Fruit fly (Drosophila melanogaster) whole organism, embryonic: ENCODE results near the gene CG13085.

Experiments
- Bteb2 ChIP-seq: fragments of 200-800 bp; sonication (Bioruptor generic); optimal IDR thresholded peaks from 2 replicates; lab custom pipeline; 2016; ENCODE audit warnings: missing biosample characterization, missing genetic modification characterization
- CG10274 ChIP-seq: fragments of 200-800 bp; sonication (Bioruptor generic); optimal IDR thresholded peaks from 3 replicates; lab custom pipeline; 2017; ENCODE audit warnings: missing biosample characterization, mild to moderate bottlenecking, missing genetic modification characterization
- CG12659 ChIP-seq: fragments of 200-800 bp; sonication (Bioruptor generic); optimal IDR thresholded peaks from 3 replicates; lab custom pipeline; 2017; ENCODE audit warnings: mild to moderate bottlenecking, missing biosample characterization, missing genetic modification reagents, missing genetic modification characterization
- CG13123 ChIP-seq: fragments of 200-800 bp; sonication (Bioruptor generic); optimal IDR thresholded peaks from 2 replicates; lab custom pipeline; 2016; ENCODE audit warnings: missing biosample characterization, missing genetic modification characterization
- CG14965 ChIP-seq: fragments of 200-800 bp; sonication (Bioruptor generic); optimal IDR thresholded peaks from 2 replicates; lab custom pipeline; 2016; ENCODE audit warnings: missing biosample characterization, missing genetic modification characterization, borderline replicate concordance
- CG1603 ChIP-seq: fragments of 200-800 bp; sonication (Bioruptor generic); optimal IDR thresholded peaks from 2 replicates; lab custom pipeline; 2019; ENCODE audit warnings: missing biosample characterization, mild to moderate bottlenecking, missing genetic modification characterization, moderate library complexity
- CG1792 ChIP-seq: fragments of 200-800 bp; sonication (Bioruptor generic); optimal IDR thresholded peaks from 2 replicates; lab custom pipeline; 2016; ENCODE audit warnings: missing biosample characterization, missing genetic modification characterization
- CG1832 ChIP-seq: fragments of 200-800 bp; sonication (Bioruptor generic); optimal IDR thresholded peaks from 2 replicates; lab custom pipeline; 2017; ENCODE audit warnings: missing biosample characterization, mild to moderate bottlenecking, missing genetic modification characterization, inconsistent platforms
- CG18764 ChIP-seq: fragments of 200-800 bp; sonication (Bioruptor generic); optimal IDR thresholded peaks from 3 replicates; lab custom pipeline; 2016; ENCODE audit warnings: missing biosample characterization, missing genetic modification characterization
- CG2678 ChIP-seq: fragments of 200-800 bp; sonication (Bioruptor generic); optimal IDR thresholded peaks from 3 replicates; lab custom pipeline; 2019; ENCODE audit warnings: missing biosample characterization, mild to moderate bottlenecking, missing genetic modification characterization, moderate library complexity
- CG2712 ChIP-seq: fragments of 200-800 bp; optimal IDR thresholded peaks from 3 replicates; lab custom pipeline; 2019; ENCODE audit warnings: missing biosample characterization, mild to moderate bottlenecking, missing genetic modification characterization, moderate library complexity
- CG2875 ChIP-seq: fragments of 200-800 bp; sonication (Bioruptor generic); optimal IDR thresholded peaks from 2 replicates; lab custom pipeline; 2017; ENCODE audit warnings: missing biosample characterization, mild to moderate bottlenecking, missing genetic modification characterization, missing genetic modification reagents
- CG31388 ChIP-seq: fragments of 200-800 bp; sonication (Bioruptor generic); optimal IDR thresholded peaks from 2 replicates; lab custom pipeline; 2016; ENCODE audit warnings: missing biosample characterization, missing genetic modification characterization
- CG32532 ChIP-seq: fragments of 200-800 bp; sonication (Bioruptor generic); IDR thresholded peaks from 2 replicates; pipeline ENCODE4 v1.3.6; 2022; ENCODE audit warnings: missing biosample characterization, missing genetic modification characterization
- CG3847 ChIP-seq: fragments of 200-800 bp; sonication (Bioruptor generic); IDR thresholded peaks from 2 replicates; pipeline ENCODE4 v1.3.6; 2022; ENCODE audit warnings: missing biosample characterization, missing genetic modification characterization
- CG3995 ChIP-seq: fragments of 200-800 bp; sonication (Bioruptor generic); optimal IDR thresholded peaks from 3 replicates; lab custom pipeline; 2016; ENCODE audit warnings: missing biosample characterization, missing genetic modification characterization
- CG4820 ChIP-seq: fragments of 200-800 bp; sonication (Bioruptor generic); optimal IDR thresholded peaks from 3 replicates; lab custom pipeline; 2016; ENCODE audit warnings: missing biosample characterization, missing genetic modification characterization
- CG7271 ChIP-seq: fragments of 200-800 bp; sonication (Bioruptor generic); optimal IDR thresholded peaks from 2 replicates; lab custom pipeline; 2018; ENCODE audit warnings: missing biosample characterization, mild to moderate bottlenecking, missing genetic modification characterization, moderate library complexity
- CG8924 ChIP-seq: fragments of 200-800 bp; optimal IDR thresholded peaks from 3 replicates; lab custom pipeline; 2019; ENCODE audit warnings: missing biosample characterization, mild to moderate bottlenecking, missing genetic modification characterization, moderate library complexity
- CG9932 ChIP-seq: fragments of 200-800 bp; sonication (Bioruptor generic); IDR thresholded peaks from 2 replicates; pipeline ENCODE4 v1.3.6; 2022; ENCODE audit warnings: missing biosample characterization, missing genetic modification characterization
- CkIIα-i1 ChIP-seq: fragments of 200-800 bp; sonication (Bioruptor generic); IDR thresholded peaks from 2 replicates; pipeline ENCODE4 v1.3.6; 2022; ENCODE audit warnings: missing biosample characterization, missing genetic modification characterization
- CoRest ChIP-seq: fragments of 200-800 bp; sonication (Bioruptor generic); optimal IDR thresholded peaks from 3 replicates; lab custom pipeline; 2018; ENCODE audit warnings: missing biosample characterization, mild to moderate bottlenecking, missing genetic modification characterization, moderate library complexity
- HLHmδ ChIP-seq: fragments of 200-800 bp; sonication (Bioruptor generic); optimal IDR thresholded peaks from 2 replicates; lab custom pipeline; 2018; ENCODE audit warnings: missing biosample characterization, mild to moderate bottlenecking, missing genetic modification characterization, moderate library complexity
- NFAT ChIP-seq: fragments of 200-800 bp; sonication (Bioruptor generic); IDR thresholded peaks from 2 replicates; pipeline ENCODE4 v1.3.6; 2022; ENCODE audit warnings: missing biosample characterization, missing genetic modification characterization
- Six4 ChIP-seq: fragments of 200-800 bp; sonication (Bioruptor generic); optimal IDR thresholded peaks from 2 replicates; lab custom pipeline; 2016; ENCODE audit warnings: missing biosample characterization, missing genetic modification characterization
- Sox102F ChIP-seq: fragments of 200-800 bp; sonication (Bioruptor generic); optimal IDR thresholded peaks from 2 replicates; lab custom pipeline; 2018; ENCODE audit warnings: missing biosample characterization, mild to moderate bottlenecking, missing genetic modification characterization, moderate library complexity
- Trl ChIP-seq, 3 experiments: fragments of >200 bp in 2 of 3; fragments of 200-800 bp in 1 of 3; sonication (Bioruptor generic) in 1 of 3; optimal IDR thresholded peaks; 2 replicates in 1 of 3; 3 replicates in 2 of 3; lab custom pipeline; 2016 to 2017; ENCODE audit warnings: missing biosample characterization in 1 of 3, missing genetic modification characterization in 1 of 3
- al ChIP-seq: fragments of 200-800 bp; sonication (Bioruptor generic); IDR thresholded peaks from 2 replicates; pipeline ENCODE4 v1.3.6; 2022; ENCODE audit warnings: missing biosample characterization, missing genetic modification characterization
- bbx ChIP-seq: fragments of 200-800 bp; sonication (Bioruptor generic); IDR thresholded peaks from 2 replicates; pipeline ENCODE4 v1.3.6; 2022; ENCODE audit warnings: missing biosample characterization, missing genetic modification characterization; ENCODE audit not compliant: partially characterized antibody
- bcd ChIP-seq: fragments of 200-800 bp; sonication (Bioruptor generic); optimal IDR thresholded peaks from 2 replicates; lab custom pipeline; 2017; ENCODE audit warnings: missing biosample characterization, mild to moderate bottlenecking, missing genetic modification characterization
- bsh ChIP-seq, 2 experiments: fragments of 200-800 bp; sonication (Bioruptor generic); optimal IDR thresholded peaks; 2 replicates each; lab custom pipeline; 2017 to 2018; ENCODE audit warnings: mild to moderate bottlenecking in 2 of 2, missing biosample characterization in 2 of 2, missing genetic modification characterization in 2 of 2, moderate library complexity in 1 of 2
- cas ChIP-seq: fragments of 200-800 bp; sonication (Bioruptor generic); IDR thresholded peaks from 2 replicates; pipeline ENCODE4 v1.3.6; 2022; ENCODE audit warnings: missing biosample characterization, missing genetic modification characterization
- cato ChIP-seq: fragments of 200-800 bp; sonication (Bioruptor generic); optimal IDR thresholded peaks from 2 replicates; lab custom pipeline; 2016; ENCODE audit warnings: missing biosample characterization, missing genetic modification characterization, borderline replicate concordance
- ems ChIP-seq: fragments of 200-800 bp; sonication (Bioruptor generic); optimal IDR thresholded peaks from 3 replicates; lab custom pipeline; 2016; ENCODE audit warnings: missing biosample characterization, missing genetic modification characterization
- eve ChIP-seq, 2 experiments: fragments of >200 bp; optimal IDR thresholded peaks; 2 replicates each; lab custom pipeline; 2017; ENCODE audit warnings: missing biosample characterization in 2 of 2, missing genetic modification characterization in 2 of 2
- ewg ChIP-seq: fragments of 200-800 bp; sonication (Bioruptor generic); optimal IDR thresholded peaks from 3 replicates; lab custom pipeline; 2017; ENCODE audit warnings: mild to moderate bottlenecking, missing biosample characterization, missing genetic modification reagents, missing genetic modification characterization
- exex ChIP-seq: fragments of 200-800 bp; sonication (Bioruptor generic); optimal IDR thresholded peaks from 4 replicates; lab custom pipeline; 2018; ENCODE audit warnings: missing biosample characterization, mild to moderate bottlenecking, missing genetic modification characterization, moderate library complexity
- fd96Cb ChIP-seq: fragments of 200-800 bp; sonication (Bioruptor generic); optimal IDR thresholded peaks from 2 replicates; lab custom pipeline; 2018; ENCODE audit warnings: missing biosample characterization, mild to moderate bottlenecking, missing genetic modification characterization, moderate library complexity
- hb ChIP-seq: fragments of 200-800 bp; sonication (Bioruptor generic); IDR thresholded peaks from 3 replicates; pipeline ENCODE4 v1.3.6; 2022; ENCODE audit warnings: missing biosample characterization, missing genetic modification characterization; ENCODE audit not compliant: partially characterized antibody
- jing ChIP-seq: fragments of 200-800 bp; sonication (Bioruptor generic); optimal IDR thresholded peaks from 2 replicates; lab custom pipeline; 2018; ENCODE audit warnings: missing biosample characterization, mild to moderate bottlenecking, missing genetic modification characterization
- jumu ChIP-seq: fragments of 200-800 bp; sonication (Bioruptor generic); optimal IDR thresholded peaks from 3 replicates; lab custom pipeline; 2016; ENCODE audit warnings: missing biosample characterization, missing genetic modification characterization
- kay ChIP-seq: fragments of 200-800 bp; sonication (Bioruptor generic); optimal IDR thresholded peaks from 2 replicates; lab custom pipeline; 2016; ENCODE audit warnings: missing biosample characterization, missing genetic modification characterization
- ken ChIP-seq: fragments of 200-800 bp; sonication (Bioruptor generic); IDR thresholded peaks from 3 replicates; pipeline ENCODE4 v1.3.6; 2022; ENCODE audit warnings: missing biosample characterization, missing genetic modification characterization
- psq ChIP-seq: fragments of 200-800 bp; sonication (Bioruptor generic); optimal IDR thresholded peaks from 2 replicates; lab custom pipeline; 2017; ENCODE audit warnings: missing biosample characterization, missing genetic modification characterization
- sc ChIP-seq, 3 experiments: fragments of >200 bp in 2 of 3; fragments of 200-800 bp in 1 of 3; sonication (Bioruptor generic) in 1 of 3; optimal IDR thresholded peaks; 2 replicates in 2 of 3; 3 replicates in 1 of 3; lab custom pipeline; 2017; ENCODE audit warnings: mild to moderate bottlenecking in 1 of 3, missing biosample characterization in 1 of 3, missing genetic modification characterization in 1 of 3, missing genetic modification reagents in 1 of 3
- so ChIP-seq: fragments of 200-800 bp; sonication (Bioruptor generic); IDR thresholded peaks from 3 replicates; pipeline ENCODE4 v1.3.6; 2022; ENCODE audit warnings: missing biosample characterization, missing genetic modification characterization
- unpg ChIP-seq: fragments of 200-800 bp; sonication (Bioruptor generic); optimal IDR thresholded peaks from 3 replicates; lab custom pipeline; 2018; ENCODE audit warnings: missing biosample characterization, mild to moderate bottlenecking, missing genetic modification characterization, moderate library complexity
- z ChIP-seq: fragments of 200-800 bp; sonication (Bioruptor generic); IDR thresholded peaks from 3 replicates; pipeline ENCODE4 v1.3.6; 2022; ENCODE audit warnings: missing biosample characterization, missing genetic modification characterization

Gene CG13085

dm6 chr2L:19423467-19424122 lies at the start of gene CG13085, which contains the start of gene Alp12 (continued):
- TF ChIP-seq CG1832 (GFP tag; lab: Kevin White, UChicago) (no peak), CG18764 (peak; percentile 95), jumu (peak; percentile 85), cato (peak; percentile 94), kay (GFP tag; lab: Kevin White, UChicago) (peak; percentile 95), CG3995 (GFP tag; lab: Kevin White, UChicago) (peak; percentile 75), CG12659 (GFP tag; lab: Kevin White, UChicago) (peak; percentile 100), CG3847 (GFP tag; lab: Robert Waterston, UW) (peak; percentile 97), ken (peak; percentile 92; the same call in 2 of the 3 replicates), cas (GFP tag; lab: Robert Waterston, UW) (peak; percentile 82), psq (GFP tag; lab: Kevin White, UChicago) (peak; percentile 85), HLHmδ (GFP tag; lab: Kevin White, UChicago) (peak; percentile 66), eve (GFP tag; optimal IDR thresholded peaks at IDR 0.05; lab: Kevin White, UChicago) (no peak), CG2875 (GFP tag; lab: Kevin White, UChicago) (peak; percentile 98), Trl (optimal IDR thresholded peaks at IDR 0.05; lab: Kevin White, UChicago) (peak; percentile 93 to 98), Trl (GFP tag; optimal IDR thresholded peaks at IDR 0.05; lab: Kevin White, UChicago) (peak; percentile 94), CoRest (peak; percentile 99), CG14965 (GFP tag; lab: Kevin White, UChicago) (peak; percentile 57), CG32532 (GFP tag; lab: Robert Waterston, UW) (peak; percentile 96), unpg (GFP tag; lab: Kevin White, UChicago) (peak; percentile 97), fd96Cb (tag; lab: Kevin White, UChicago) (peak; percentile 97), so (peak; percentile 98), sc (optimal IDR thresholded peaks at IDR 0.05; lab: Kevin White, UChicago) (no peak), sc (GFP tag; optimal IDR thresholded peaks at IDR 0.05; lab: Kevin White, UChicago) (peak; percentile 98), CkIIα-i1 (GFP tag; lab: Robert Waterston, UW) (peak; percentile 68), hb (GFP tag; lab: Robert Waterston, UW) (no peak), ewg (GFP tag; lab: Kevin White, UChicago) (peak; percentile 96), CG4820 (GFP tag; lab: Kevin White, UChicago) (peak; percentile 95), bbx (GFP tag; lab: Robert Waterston, UW) (no peak), NFAT (GFP tag; lab: Robert Waterston, UW) (peak; percentile 92), CG31388 (GFP tag; lab: Kevin White, UChicago) (peak; percentile 91), CG1603 (tag; lab: Kevin White, UChicago) (peak; percentile 83), al (GFP tag; lab: Robert Waterston, UW) (peak; percentile 90), CG8924 (tag; lab: Kevin White, UChicago) (peak; percentile 99), Six4 (GFP tag; lab: Kevin White, UChicago) (peak; percentile 95), exex (tag; lab: Kevin White, UChicago) (peak; percentile 92), ems (peak; percentile 94), jing (peak; percentile 94), z (GFP tag; lab: Robert Waterston, UW) (peak; percentile 69; the same call in 2 of the 3 replicates), Sox102F (GFP tag; lab: Kevin White, UChicago) (peak; percentile 97), CG7271 (peak; percentile 66), CG13123 (GFP tag; lab: Kevin White, UChicago) (peak; percentile 90), CG1792 (GFP tag; lab: Kevin White, UChicago) (peak; percentile 86), CG10274 (GFP tag; lab: Kevin White, UChicago) (peak; percentile 89), bcd (GFP tag; lab: Kevin White, UChicago) (peak; percentile 98), CG2712 (peak; percentile 99), CG2678 (tag; lab: Kevin White, UChicago) (peak; percentile 99), bsh (GFP tag; optimal IDR thresholded peaks at IDR 0.05; lab: Kevin White, UChicago) (peak; percentile 97 to 98), CG9932 (GFP tag; lab: Robert Waterston, UW) (peak; percentile 94), Bteb2 (GFP tag; lab: Kevin White, UChicago) (peak; percentile 96)
